Worm (Caenorhabditis elegans): ENCODE measurements around the gene tdo-2.

- TF ChIP-seq snpc-4 (tag; optimal IDR thresholded peaks at IDR 0.05) (no peak), nhr-76 (tag; optimal IDR thresholded peaks at IDR 0.05) (no peak), fkh-10 (GFP tag; optimal IDR thresholded peaks at IDR 0.05) (no peak), egl-27 (tag; optimal IDR thresholded peaks at IDR 0.05) (no peak), ama-1 (optimal IDR thresholded peaks at IDR 0.05) (no peak)
Observed at ce11 chrIII:5892909-5893308, 26.8 kb downstream of the tdo-2 start.

All from whole organism, L3 larva.